Fruit fly (Drosophila melanogaster) whole organism, embryonic: ENCODE data around the gene mRpS7.

ENCODE experiments used
- CG12299 ChIP-seq: fragments of 200-800 bp; sonication (Bioruptor generic); optimal IDR thresholded peaks from 2 replicates; lab custom pipeline; 2018; ENCODE audit warnings: missing biosample characterization, mild to moderate bottlenecking, missing genetic modification characterization
- Rx ChIP-seq: fragments of 200-800 bp; sonication (Bioruptor generic); IDR thresholded peaks from 2 replicates; pipeline ENCODE4 v1.3.6; 2022; ENCODE audit warnings: missing biosample characterization, missing genetic modification characterization
- pan ChIP-seq, 4 experiments: fragments of >200 bp in 3 of 4; fragments of 200-800 bp in 1 of 4; sonication (Bioruptor generic) in 1 of 4; optimal IDR thresholded peaks in 3 of 4; IDR thresholded peaks in 1 of 4; 2 replicates each; pipeline versions ENCODE4 v1.3.6 to Lab custom; 2017 to 2022; ENCODE audit warnings: missing biosample characterization in 2 of 4, missing genetic modification characterization in 2 of 4, mixed read lengths in 1 of 4

DNA sequence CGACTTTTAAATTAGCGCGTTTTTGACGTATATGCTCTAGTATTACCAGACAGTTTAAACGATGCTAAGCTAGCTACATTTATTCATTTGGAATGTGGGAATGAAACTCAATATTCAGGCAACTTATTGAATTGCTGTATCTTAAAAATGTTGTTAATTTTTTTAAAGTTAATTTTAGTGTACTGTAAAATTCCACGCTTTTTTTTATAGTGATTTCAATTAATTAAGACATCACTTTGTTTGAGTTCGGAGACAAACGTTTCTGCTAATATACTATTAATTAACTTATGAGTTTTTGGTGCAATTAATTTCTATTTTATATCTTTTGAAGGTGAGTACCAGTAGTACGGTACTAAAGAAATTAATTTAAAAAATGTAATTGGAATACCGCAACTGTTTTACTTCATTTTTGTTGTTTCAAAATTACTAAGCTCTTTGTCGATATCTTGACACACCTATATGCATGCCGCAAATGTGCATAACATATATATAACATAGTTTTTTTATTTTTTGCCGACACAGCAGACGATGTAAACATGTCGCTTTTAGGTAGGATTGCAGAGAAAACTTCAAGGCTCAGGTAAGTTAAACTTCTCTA lies at the start of gene mRpS7, which contains the start of gene Cdk1:
- TF ChIP-seq CG12299 (tag; lab: Kevin White, UChicago) (peak; percentile 32), Rx (no peak), pan (optimal IDR thresholded peaks at IDR 0.05; lab: Kevin White, UChicago) (no peak), pan (GFP tag; optimal IDR thresholded peaks at IDR 0.05 in 1 of 2, IDR thresholded peaks at IDR 0.05 in 1 of 2) (peak in 1 of 2 experiments; percentile 82)
